Worm (Caenorhabditis elegans) whole organism, early embryonic: Measurements from ENCODE around the gene Y25C1A.6.

Experiments
- B0310.2 ChIP-seq: sonication (generic microtip); optimal IDR thresholded peaks from 2 replicates; lab custom pipeline; 2016; ENCODE audit warnings: mild to moderate bottlenecking, missing genetic modification characterization, missing compliant biosample characterization
- ama-1 ChIP-seq: fragments of 150-350 bp; optimal IDR thresholded peaks from 2 replicates; lab custom pipeline; 2014
- ceh-13 ChIP-seq: fragments of 200-800 bp; sonication (Bioruptor generic); optimal IDR thresholded peaks from 2 replicates; lab custom pipeline; 2018; ENCODE audit warnings: mild to moderate bottlenecking, missing genetic modification characterization, missing compliant biosample characterization
- ets-7 ChIP-seq: sonication (generic microtip); optimal IDR thresholded peaks from 2 replicates; lab custom pipeline; 2016; ENCODE audit warnings: missing genotype, missing genetic modification characterization, missing compliant biosample characterization
- flt-1 ChIP-seq: fragments of 200-800 bp; sonication (Bioruptor generic); IDR thresholded peaks from 2 replicates; pipeline ENCODE4 v1.3.6; 2022; ENCODE audit warnings: missing genetic modification characterization, missing compliant biosample characterization
- hmbx-1 ChIP-seq: sonication (generic microtip); optimal IDR thresholded peaks from 2 replicates; lab custom pipeline; 2016; ENCODE audit warnings: mild to moderate bottlenecking, missing genetic modification characterization, missing compliant biosample characterization
- hmg-4 ChIP-seq: fragments of 200-800 bp; sonication (Bioruptor generic); optimal IDR thresholded peaks from 2 replicates; lab custom pipeline; 2018; ENCODE audit warnings: mild to moderate bottlenecking, missing genetic modification characterization, missing compliant biosample characterization
- pes-1 ChIP-seq: fragments of 200-800 bp; sonication (Bioruptor generic); IDR thresholded peaks from 2 replicates; pipeline ENCODE4 v1.3.6; 2022; ENCODE audit warnings: missing genetic modification reagents, missing genetic modification characterization, missing compliant biosample characterization
- scrt-1 ChIP-seq: fragments of 200-800 bp; sonication (Bioruptor generic); IDR thresholded peaks from 2 replicates; pipeline ENCODE4 v1.3.6; 2022; ENCODE audit warnings: missing genetic modification characterization, missing compliant biosample characterization
- sea-1 ChIP-seq: fragments of 200-800 bp; sonication (Bioruptor generic); conservative IDR thresholded peaks from 2 replicates; pipeline ENCODE4 v1.3.6; 2022; ENCODE audit warnings: missing genetic modification characterization, missing compliant biosample characterization

ce11 chrII:3068646-3069045 is 7.8 kb downstream of the Y25C1A.6 start:
- no peak for TF ChIP-seq flt-1
- TF ChIP-seq ets-7 (tag; lab: Kevin White, UChicago): no peak
- no peak for TF ChIP-seq B0310.2 (tag; lab: Kevin White, UChicago)
- no peak for TF ChIP-seq hmbx-1 (tag; lab: Kevin White, UChicago)
- no peak for TF ChIP-seq ama-1 (lab: Kevin White, UChicago)
- TF ChIP-seq hmg-4 (GFP tag; lab: Kevin White, UChicago): no peak
- no peak for TF ChIP-seq ceh-13
- no peak for TF ChIP-seq pes-1 (GFP tag; lab: Robert Waterston, UW)
- no peak for TF ChIP-seq scrt-1
- no peak for TF ChIP-seq sea-1 (GFP tag; lab: Robert Waterston, UW)
